Fruit fly (Drosophila melanogaster) Kc167 (cell line): ENCODE results near the gene CG17598.

Experiments used
- Myc ChIP-seq: fragments of >200 bp; optimal IDR thresholded peaks from 2 replicates; lab custom pipeline; 2017; ENCODE audit warnings: missing external identifiers
- Sin3A ChIP-seq: fragments of >200 bp; optimal IDR thresholded peaks from 2 replicates; lab custom pipeline; 2018; ENCODE audit warnings: missing external identifiers
- h ChIP-seq: fragments of >200 bp; optimal IDR thresholded peaks from 3 replicates; lab custom pipeline; 2018; ENCODE audit warnings: missing external identifiers
- insv ChIP-seq: fragments of >200 bp; optimal IDR thresholded peaks from 3 replicates; lab custom pipeline; 2018; ENCODE audit warnings: missing external identifiers
- psq ChIP-seq: fragments of >200 bp; optimal IDR thresholded peaks from 2 replicates; lab custom pipeline; 2017; ENCODE audit warnings: missing external identifiers
- ttk ChIP-seq: sonication (Bioruptor generic); optimal IDR thresholded peaks from 2 replicates; lab custom pipeline; 2017; ENCODE audit warnings: missing external identifiers

The CG17598 gene

dm6 chrX:22502225-22502624, 38.0 kb downstream of the CG17598 start:
- no peak for TF ChIP-seq insv (lab: Kevin White, UChicago)
- no peak for TF ChIP-seq Sin3A (lab: Kevin White, UChicago)
- TF ChIP-seq psq (lab: Kevin White, UChicago), result no peak
- no peak for TF ChIP-seq Myc
- TF ChIP-seq h (lab: Kevin White, UChicago), result no peak

dm6 chrX:22499557-22499956, 40.6 kb downstream of the CG17598 start:
- TF ChIP-seq h (lab: Kevin White, UChicago), result no peak
- TF ChIP-seq Myc, result no peak
- no peak for TF ChIP-seq Sin3A (lab: Kevin White, UChicago)
- no peak for TF ChIP-seq psq (lab: Kevin White, UChicago)
- TF ChIP-seq ttk (lab: Kevin White, UChicago), result no peak
- no peak for TF ChIP-seq insv (lab: Kevin White, UChicago)

DNA sequence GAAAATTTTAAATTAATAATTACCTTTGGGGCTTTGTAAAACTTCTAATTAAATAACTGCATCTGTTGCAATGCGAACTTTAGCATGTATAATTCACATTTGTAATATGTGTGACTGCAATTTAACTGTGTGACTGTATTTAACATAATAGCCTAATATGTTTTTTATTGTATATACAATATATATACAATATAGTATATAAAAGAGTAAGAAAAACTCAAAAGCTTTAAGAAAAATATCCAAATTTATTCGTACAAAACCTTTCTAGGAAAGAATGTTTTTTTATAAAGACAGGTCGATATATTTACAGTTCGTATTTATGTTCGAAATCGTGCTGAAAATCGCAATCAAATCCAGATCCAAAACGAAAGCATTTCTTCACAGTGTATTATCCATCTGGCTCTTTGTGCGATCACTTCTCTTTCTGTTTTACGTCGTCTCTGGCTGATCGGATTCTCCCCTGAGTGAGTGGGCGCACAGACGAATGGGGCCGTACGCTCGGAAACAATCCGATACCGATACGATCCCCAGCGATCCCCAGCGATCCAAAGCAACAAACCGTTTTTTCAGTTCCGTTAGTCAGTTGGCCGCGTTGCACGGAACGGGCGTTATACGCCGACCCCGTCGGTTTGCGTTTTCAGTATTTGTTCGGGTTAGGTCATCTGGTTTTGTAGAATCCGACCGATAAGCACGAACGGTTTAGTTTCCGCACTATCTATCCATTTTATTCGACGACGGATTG, 49.0 kb downstream of the CG17598 start:
- no peak for TF ChIP-seq ttk (lab: Kevin White, UChicago)
- no peak for TF ChIP-seq Myc
- TF ChIP-seq Sin3A (lab: Kevin White, UChicago), result no peak
- no peak for TF ChIP-seq h (lab: Kevin White, UChicago)
- no peak for TF ChIP-seq psq (lab: Kevin White, UChicago)
- no peak for TF ChIP-seq insv (lab: Kevin White, UChicago)

- TF ChIP-seq Sin3A (lab: Kevin White, UChicago) (no peak), h (lab: Kevin White, UChicago) (no peak), insv (lab: Kevin White, UChicago) (no peak)
Measured at dm6 chrX:22490584-22490983, 49.6 kb downstream of the CG17598 start.

DNA sequence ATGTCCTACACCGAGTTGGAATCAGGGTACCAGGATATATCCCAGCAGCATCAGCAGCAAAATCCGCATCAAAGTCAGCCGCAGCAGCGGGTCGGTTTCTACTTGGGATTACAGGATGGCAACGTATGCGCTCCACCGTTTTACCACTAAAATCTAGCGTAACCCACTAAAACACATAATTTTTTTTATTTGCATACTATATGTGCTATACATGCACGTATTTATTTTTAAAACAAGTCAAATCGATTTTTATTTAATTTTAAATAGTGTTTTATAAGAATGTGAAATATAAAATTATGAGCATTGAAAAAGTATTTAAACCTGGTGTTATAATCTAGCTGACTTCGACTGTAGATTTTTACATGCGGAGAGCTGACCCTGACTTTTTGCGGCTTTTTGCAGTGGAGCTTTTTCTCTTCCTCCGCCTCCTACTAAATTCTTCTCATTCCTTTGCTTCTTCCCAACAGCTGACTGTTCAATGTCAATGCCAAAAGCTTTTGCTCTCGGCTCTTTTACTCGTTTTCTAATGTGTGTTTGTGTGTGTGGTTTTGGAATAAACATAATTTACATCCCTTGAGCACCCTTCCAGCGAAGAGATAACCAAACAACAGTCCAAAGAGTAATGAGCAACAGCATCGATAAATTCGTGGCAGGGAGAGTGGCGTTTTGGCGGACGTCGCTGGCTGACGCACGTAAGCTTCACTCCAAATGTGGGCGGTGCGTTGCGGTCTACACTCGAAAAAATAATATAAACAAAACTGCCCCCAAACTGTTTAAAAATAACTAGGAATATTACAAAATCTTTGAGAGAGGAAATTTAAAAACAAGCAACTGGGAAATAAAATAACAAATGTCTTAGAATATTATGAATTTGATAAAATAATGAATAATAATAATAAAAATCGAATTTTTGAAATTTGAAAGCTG, 52.3 kb downstream of the CG17598 start:
- TF ChIP-seq Myc (no peak), Sin3A (lab: Kevin White, UChicago) (no peak), ttk (lab: Kevin White, UChicago) (no peak), insv (lab: Kevin White, UChicago) (no peak), h (lab: Kevin White, UChicago) (no peak), psq (lab: Kevin White, UChicago) (no peak)

DNA sequence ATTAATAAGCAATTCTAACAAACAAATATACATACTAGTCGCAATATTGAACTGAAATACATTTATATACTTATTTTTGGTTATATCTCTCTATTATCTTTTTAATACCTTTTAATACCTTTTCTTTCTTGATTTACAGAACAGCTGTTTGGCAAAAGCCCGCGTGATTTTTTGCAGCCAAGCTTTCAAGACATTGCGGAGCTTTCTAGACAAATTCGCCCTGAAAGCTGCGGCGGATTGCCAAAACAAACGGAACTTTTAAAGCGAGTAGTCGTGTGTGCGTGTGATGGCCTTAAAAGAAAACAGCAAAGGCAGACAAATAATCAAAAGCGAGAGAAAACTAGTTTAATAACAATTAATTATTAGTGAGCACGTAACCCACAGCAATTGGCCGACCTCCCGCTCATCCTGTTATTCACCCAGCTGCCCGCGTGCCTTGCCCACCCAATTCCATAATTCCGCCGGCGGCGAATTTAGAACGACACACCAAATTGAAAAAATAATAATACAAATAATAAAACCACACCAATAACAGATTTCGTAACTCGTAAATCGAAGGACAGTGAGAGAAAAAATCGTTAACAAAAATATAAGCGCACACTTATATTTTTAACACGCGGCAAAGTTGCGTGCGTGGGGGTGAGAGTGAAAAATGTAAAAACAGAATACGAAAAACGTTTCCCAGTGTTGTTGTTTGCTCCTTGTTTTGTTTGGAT, 53.1 kb downstream of the CG17598 start:
- no peak for TF ChIP-seq h (lab: Kevin White, UChicago)
- TF ChIP-seq psq (lab: Kevin White, UChicago), result no peak
- no peak for TF ChIP-seq ttk (lab: Kevin White, UChicago)

dm6 chrX:22486487-22486886, 53.7 kb downstream of the CG17598 start:
- TF ChIP-seq ttk (lab: Kevin White, UChicago) (no peak), insv (lab: Kevin White, UChicago) (no peak), Myc (no peak), h (lab: Kevin White, UChicago) (no peak)
